Fruit fly (Drosophila melanogaster) whole organism, embryonic: Measurements from ENCODE around the gene BRWD3.

Source experiments
- Asciz ChIP-seq: fragments of 200-800 bp; sonication (Bioruptor generic); optimal IDR thresholded peaks from 2 replicates; lab custom pipeline; 2017; ENCODE audit warnings: missing biosample characterization, mild to moderate bottlenecking, missing genetic modification characterization, missing genetic modification reagents
- CG10431 ChIP-seq: fragments of 200-800 bp; sonication (Bioruptor generic); optimal IDR thresholded peaks from 3 replicates; lab custom pipeline; 2018; ENCODE audit warnings: missing biosample characterization, mild to moderate bottlenecking, missing genetic modification characterization
- CG10543 ChIP-seq: fragments of 200-800 bp; sonication (Bioruptor generic); optimal IDR thresholded peaks from 3 replicates; lab custom pipeline; 2017; ENCODE audit warnings: missing biosample characterization, mild to moderate bottlenecking, missing genetic modification characterization, moderate library complexity
- CG10565 ChIP-seq: fragments of 200-800 bp; sonication (Bioruptor generic); optimal IDR thresholded peaks from 3 replicates; lab custom pipeline; 2016; ENCODE audit warnings: missing biosample characterization, mild to moderate bottlenecking, missing genetic modification characterization
- CG11085 ChIP-seq: fragments of 200-800 bp; sonication (Bioruptor generic); IDR thresholded peaks from 2 replicates; pipeline ENCODE4 v1.3.6; 2022; ENCODE audit warnings: missing biosample characterization, missing genetic modification characterization
- CG12659 ChIP-seq: fragments of 200-800 bp; sonication (Bioruptor generic); optimal IDR thresholded peaks from 3 replicates; lab custom pipeline; 2017; ENCODE audit warnings: mild to moderate bottlenecking, missing biosample characterization, missing genetic modification reagents, missing genetic modification characterization
- CG13287 ChIP-seq: fragments of 200-800 bp; sonication (Bioruptor generic); IDR thresholded peaks from 2 replicates; pipeline ENCODE4 v1.3.6; 2022; ENCODE audit warnings: missing biosample characterization, missing genetic modification characterization; ENCODE audit not compliant: partially characterized antibody
- CG13775 ChIP-seq: fragments of 200-800 bp; sonication (Bioruptor generic); optimal IDR thresholded peaks from 3 replicates; lab custom pipeline; 2017; ENCODE audit warnings: missing biosample characterization, mild to moderate bottlenecking, missing genetic modification characterization
- CG17359 ChIP-seq: fragments of 200-800 bp; sonication (Bioruptor generic); optimal IDR thresholded peaks from 3 replicates; lab custom pipeline; 2018; ENCODE audit warnings: missing biosample characterization, mild to moderate bottlenecking, missing genetic modification characterization, moderate library complexity
- CG17568 ChIP-seq: fragments of 200-800 bp; sonication (Bioruptor generic); optimal IDR thresholded peaks from 2 replicates; lab custom pipeline; 2018; ENCODE audit warnings: missing biosample characterization, mild to moderate bottlenecking, missing genetic modification characterization, moderate library complexity
- CG17912 ChIP-seq: fragments of 200-800 bp; sonication (Bioruptor generic); optimal IDR thresholded peaks from 2 replicates; lab custom pipeline; 2018; ENCODE audit warnings: missing biosample characterization, mild to moderate bottlenecking, missing genetic modification characterization
- CG18764 ChIP-seq: fragments of 200-800 bp; sonication (Bioruptor generic); optimal IDR thresholded peaks from 3 replicates; lab custom pipeline; 2016; ENCODE audit warnings: missing biosample characterization, missing genetic modification characterization
- CG2202 ChIP-seq: fragments of 200-800 bp; sonication (Bioruptor generic); optimal IDR thresholded peaks from 2 replicates; lab custom pipeline; 2018; ENCODE audit warnings: missing biosample characterization, mild to moderate bottlenecking, missing genetic modification characterization
- CG30431 ChIP-seq: fragments of 200-800 bp; sonication (Bioruptor generic); optimal IDR thresholded peaks from 2 replicates; lab custom pipeline; 2017; ENCODE audit warnings: missing biosample characterization, missing genetic modification characterization
- CG3407 ChIP-seq: fragments of 200-800 bp; sonication (Bioruptor generic); optimal IDR thresholded peaks from 2 replicates; lab custom pipeline; 2018; ENCODE audit warnings: missing biosample characterization, mild to moderate bottlenecking, missing genetic modification characterization
- CG4282 ChIP-seq: fragments of 200-800 bp; sonication (Bioruptor generic); optimal IDR thresholded peaks from 2 replicates; lab custom pipeline; 2016; ENCODE audit warnings: missing biosample characterization, missing genetic modification characterization
- CG4404 ChIP-seq: fragments of 200-800 bp; sonication (Bioruptor generic); IDR thresholded peaks from 2 replicates; pipeline ENCODE4 v1.3.6; 2022; ENCODE audit warnings: missing biosample characterization, missing genetic modification characterization
- D19B ChIP-seq: fragments of 200-800 bp; sonication (Bioruptor generic); optimal IDR thresholded peaks from 2 replicates; lab custom pipeline; 2017; ENCODE audit warnings: missing biosample characterization, mild to moderate bottlenecking, missing genetic modification characterization
- Drgx ChIP-seq: fragments of 200-800 bp; sonication (Bioruptor generic); IDR thresholded peaks from 2 replicates; pipeline ENCODE4 v1.3.6; 2022; ENCODE audit warnings: missing biosample characterization, missing genetic modification characterization
- Eip74EF ChIP-seq, 2 experiments: fragments of 200-800 bp in 1 of 2; fragments of >200 bp in 1 of 2; sonication (Bioruptor generic) in 1 of 2; optimal IDR thresholded peaks; 2 replicates each; lab custom pipeline; 2017 to 2019; ENCODE audit warnings: missing biosample characterization in 2 of 2, missing genetic modification characterization in 2 of 2, mild to moderate bottlenecking in 1 of 2, moderate library complexity in 1 of 2
- Ets97D ChIP-seq: fragments of 200-800 bp; sonication (Bioruptor generic); optimal IDR thresholded peaks from 3 replicates; lab custom pipeline; 2016; ENCODE audit warnings: missing biosample characterization, missing genetic modification characterization
- HHEX ChIP-seq: fragments of 200-800 bp; sonication (Bioruptor generic); optimal IDR thresholded peaks from 3 replicates; lab custom pipeline; 2017; ENCODE audit warnings: missing biosample characterization, mild to moderate bottlenecking, missing genetic modification characterization, missing genetic modification reagents
- HLH3B ChIP-seq: fragments of 200-800 bp; sonication (Bioruptor generic); IDR thresholded peaks from 2 replicates; pipeline ENCODE4 v1.3.6; 2022; ENCODE audit warnings: missing biosample characterization, missing genetic modification characterization
- Hey ChIP-seq: fragments of 200-800 bp; sonication (Bioruptor generic); optimal IDR thresholded peaks from 3 replicates; lab custom pipeline; 2018; ENCODE audit warnings: missing biosample characterization, mild to moderate bottlenecking, missing genetic modification characterization
- Jarid2 ChIP-seq: fragments of 200-800 bp; sonication (Bioruptor generic); optimal IDR thresholded peaks from 3 replicates; lab custom pipeline; 2017; ENCODE audit warnings: mild to moderate bottlenecking, missing biosample characterization, missing genetic modification reagents, missing genetic modification characterization
- Myb ChIP-seq: fragments of 200-800 bp; sonication (Bioruptor generic); optimal IDR thresholded peaks from 2 replicates; lab custom pipeline; 2016; ENCODE audit warnings: missing biosample characterization, missing genetic modification characterization
- NC2β ChIP-seq: fragments of 200-800 bp; sonication (Bioruptor generic); optimal IDR thresholded peaks from 2 replicates; lab custom pipeline; 2016; ENCODE audit warnings: missing biosample characterization, missing genetic modification characterization
- Neu2 ChIP-seq: fragments of 200-800 bp; sonication (Bioruptor generic); optimal IDR thresholded peaks from 3 replicates; lab custom pipeline; 2016; ENCODE audit warnings: missing biosample characterization, missing genetic modification characterization, borderline replicate concordance
- Nf-YB ChIP-seq: fragments of 200-800 bp; sonication (Bioruptor generic); optimal IDR thresholded peaks from 3 replicates; lab custom pipeline; 2019; ENCODE audit warnings: missing biosample characterization, mild to moderate bottlenecking, missing genetic modification characterization, moderate library complexity
- Optix ChIP-seq: fragments of 200-800 bp; sonication (Bioruptor generic); IDR thresholded peaks from 3 replicates; pipeline ENCODE4 v1.3.6; 2022; ENCODE audit warnings: missing biosample characterization, missing genetic modification characterization
- Sox102F ChIP-seq: fragments of 200-800 bp; sonication (Bioruptor generic); optimal IDR thresholded peaks from 2 replicates; lab custom pipeline; 2018; ENCODE audit warnings: missing biosample characterization, mild to moderate bottlenecking, missing genetic modification characterization, moderate library complexity
- Trl ChIP-seq, 3 experiments: fragments of >200 bp in 2 of 3; fragments of 200-800 bp in 1 of 3; sonication (Bioruptor generic) in 1 of 3; optimal IDR thresholded peaks; 2 replicates in 1 of 3; 3 replicates in 2 of 3; lab custom pipeline; 2016 to 2017; ENCODE audit warnings: missing biosample characterization in 1 of 3, missing genetic modification characterization in 1 of 3
- Vsx1 ChIP-seq: fragments of 200-800 bp; sonication (Bioruptor generic); optimal IDR thresholded peaks from 2 replicates; lab custom pipeline; 2017; ENCODE audit warnings: missing biosample characterization, mild to moderate bottlenecking, missing genetic modification characterization, missing genetic modification reagents
- btn ChIP-seq: fragments of 200-800 bp; sonication (Bioruptor generic); optimal IDR thresholded peaks from 2 replicates; lab custom pipeline; 2016; ENCODE audit warnings: missing biosample characterization, missing genetic modification characterization
- caup ChIP-seq: fragments of 200-800 bp; sonication (Bioruptor generic); optimal IDR thresholded peaks from 3 replicates; lab custom pipeline; 2017; ENCODE audit warnings: missing biosample characterization, mild to moderate bottlenecking, missing genetic modification characterization, moderate library complexity; ENCODE audit not compliant: severe bottlenecking
- cwo ChIP-seq: fragments of 200-800 bp; sonication (Bioruptor generic); optimal IDR thresholded peaks from 3 replicates; lab custom pipeline; 2017; ENCODE audit warnings: missing biosample characterization, missing genetic modification characterization, mild to moderate bottlenecking, moderate library complexity, missing genetic modification reagents
- dimm ChIP-seq: fragments of 200-800 bp; sonication (Bioruptor generic); IDR thresholded peaks from 2 replicates; pipeline ENCODE4 v1.3.6; 2022; ENCODE audit warnings: missing biosample characterization, missing genetic modification characterization
- ind ChIP-seq: fragments of 200-800 bp; sonication (Bioruptor generic); optimal IDR thresholded peaks from 3 replicates; lab custom pipeline; 2016; ENCODE audit warnings: missing biosample characterization, missing genetic modification characterization
- jumu ChIP-seq: fragments of 200-800 bp; sonication (Bioruptor generic); optimal IDR thresholded peaks from 3 replicates; lab custom pipeline; 2016; ENCODE audit warnings: missing biosample characterization, missing genetic modification characterization
- lola ChIP-seq, 3 experiments: fragments of >200 bp in 2 of 3; fragments of 200-800 bp in 1 of 3; sonication (Bioruptor generic) in 1 of 3; optimal IDR thresholded peaks; 2 replicates each; lab custom pipeline; 2017 to 2019; ENCODE audit warnings: missing biosample characterization in 3 of 3, missing genetic modification characterization in 3 of 3, mild to moderate bottlenecking in 1 of 3, moderate library complexity in 1 of 3
- nom ChIP-seq: fragments of 200-800 bp; sonication (Bioruptor generic); optimal IDR thresholded peaks from 2 replicates; lab custom pipeline; 2017; ENCODE audit warnings: missing biosample characterization, missing genetic modification characterization, mild to moderate bottlenecking, moderate library complexity, missing genetic modification reagents
- prd ChIP-seq, 3 experiments: fragments of >200 bp in 2 of 3; fragments of 200-800 bp in 1 of 3; sonication (Bioruptor generic) in 1 of 3; optimal IDR thresholded peaks in 2 of 3; IDR thresholded peaks in 1 of 3; 2 replicates in 2 of 3; 3 replicates in 1 of 3; pipeline versions ENCODE4 v1.3.6 to Lab custom; 2017 to 2022; ENCODE audit warnings: missing biosample characterization in 1 of 3, missing genetic modification characterization in 1 of 3
- stc ChIP-seq: fragments of 200-800 bp; sonication (Bioruptor generic); IDR thresholded peaks from 2 replicates; pipeline ENCODE4 v1.3.6; 2022; ENCODE audit warnings: missing biosample characterization, missing genetic modification characterization
- tll ChIP-seq, 2 experiments: fragments of 200-800 bp in 1 of 2; fragments of >200 bp in 1 of 2; sonication (Bioruptor generic) in 1 of 2; optimal IDR thresholded peaks; 2 replicates each; lab custom pipeline; 2017 to 2019; ENCODE audit warnings: missing biosample characterization in 2 of 2, missing genetic modification characterization in 2 of 2, mild to moderate bottlenecking in 1 of 2, moderate library complexity in 1 of 2
- vvl ChIP-seq: fragments of 200-800 bp; sonication (Bioruptor generic); IDR thresholded peaks from 2 replicates; pipeline ENCODE4 v1.3.6; 2022; ENCODE audit warnings: missing biosample characterization, missing genetic modification characterization
- zen ChIP-seq: fragments of 200-800 bp; sonication (Bioruptor generic); optimal IDR thresholded peaks from 3 replicates; lab custom pipeline; 2018; ENCODE audit warnings: missing biosample characterization, mild to moderate bottlenecking, missing genetic modification characterization, moderate library complexity

The BRWD3 gene

dm6 chr3R:24294784-24295555 is 23.8 kb upstream of the BRWD3 start, which contains the start of gene crb (continued):
- TF ChIP-seq prd (optimal IDR thresholded peaks at IDR 0.05; lab: Kevin White, UChicago), result no peak
- peak; percentile 40; the same call in 2 of the 3 replicates for TF ChIP-seq prd (GFP tag; IDR thresholded peaks at IDR 0.05; lab: Robert Waterston, UW)
- peak; percentile 95 for TF ChIP-seq Myb (GFP tag; lab: Kevin White, UChicago)
- TF ChIP-seq dimm (GFP tag; lab: Robert Waterston, UW), result no peak
- no peak for TF ChIP-seq CG11085 (GFP tag; lab: Robert Waterston, UW)
- TF ChIP-seq Eip74EF (GFP tag; optimal IDR thresholded peaks at IDR 0.05; lab: Kevin White, UChicago), result peak in 1 of 2 experiments; percentile 39
- TF ChIP-seq Hey (tag; lab: Kevin White, UChicago), result no peak
- peak; percentile 31 for TF ChIP-seq ind (GFP tag; lab: Kevin White, UChicago)
- peak; percentile 72 for TF ChIP-seq CG10543 (GFP tag; lab: Kevin White, UChicago)
- no peak for TF ChIP-seq CG30431 (GFP tag; lab: Kevin White, UChicago)
- peak; percentile 28 for TF ChIP-seq cwo (GFP tag; lab: Kevin White, UChicago)
- no peak for TF ChIP-seq Vsx1 (GFP tag; lab: Kevin White, UChicago)
- peak; percentile 31 for TF ChIP-seq nom (GFP tag; lab: Kevin White, UChicago)
- TF ChIP-seq CG4282 (GFP tag; lab: Kevin White, UChicago), result peak; percentile 94
- TF ChIP-seq CG13287 (GFP tag; lab: Robert Waterston, UW), result peak; percentile 63
- peak; percentile 65 for TF ChIP-seq CG12659 (GFP tag; lab: Kevin White, UChicago)
- peak; percentile 91 for TF ChIP-seq Ets97D
- TF ChIP-seq CG17359 (tag; lab: Kevin White, UChicago), result peak; percentile 43
- no peak; the same call in 1 of the 2 replicates for TF ChIP-seq stc
- TF ChIP-seq CG17912 (GFP tag; lab: Kevin White, UChicago), result peak; percentile 57
- TF ChIP-seq Asciz, result no peak
- TF ChIP-seq Optix (GFP tag; lab: Robert Waterston, UW), result no peak
- TF ChIP-seq HLH3B, result peak; percentile 46; the same call in 1 of the 2 replicates
- TF ChIP-seq CG10431 (GFP tag; lab: Kevin White, UChicago), result no peak
- peak; percentile 5 for TF ChIP-seq Neu2 (GFP tag; lab: Kevin White, UChicago)
- TF ChIP-seq Trl (optimal IDR thresholded peaks at IDR 0.05; lab: Kevin White, UChicago), result no peak
- TF ChIP-seq Trl (GFP tag; optimal IDR thresholded peaks at IDR 0.05; lab: Kevin White, UChicago), result peak; percentile 68
- TF ChIP-seq zen (tag; lab: Kevin White, UChicago), result peak; percentile 49
- peak; percentile 25 for TF ChIP-seq Nf-YB (GFP tag; lab: Kevin White, UChicago)
- TF ChIP-seq caup (GFP tag; lab: Kevin White, UChicago), result peak; percentile 67
- no peak for TF ChIP-seq CG4404
- peak; percentile 72 for TF ChIP-seq NC2β (GFP tag; lab: Kevin White, UChicago)
- no peak for TF ChIP-seq tll (GFP tag; optimal IDR thresholded peaks at IDR 0.05; lab: Kevin White, UChicago)
- no peak for TF ChIP-seq D19B (GFP tag; lab: Kevin White, UChicago)
- peak; percentile 18 for TF ChIP-seq jumu (GFP tag; lab: Kevin White, UChicago)
- peak; percentile 51 for TF ChIP-seq CG13775 (GFP tag; lab: Kevin White, UChicago)
- TF ChIP-seq btn (GFP tag; lab: Kevin White, UChicago), result no peak
- no peak for TF ChIP-seq CG3407 (GFP tag; lab: Kevin White, UChicago)
- TF ChIP-seq lola (GFP tag; optimal IDR thresholded peaks at IDR 0.05; lab: Kevin White, UChicago), result peak in 1 of 3 experiments; percentile 19
- TF ChIP-seq CG10565 (GFP tag; lab: Kevin White, UChicago), result no peak
- TF ChIP-seq CG18764, result no peak
- TF ChIP-seq CG17568, result peak; percentile 36
- peak; percentile 69 for TF ChIP-seq vvl (GFP tag; lab: Robert Waterston, UW)
- no peak for TF ChIP-seq HHEX (GFP tag; lab: Kevin White, UChicago)
- TF ChIP-seq Sox102F (GFP tag; lab: Kevin White, UChicago), result peak; percentile 1
- TF ChIP-seq Drgx (GFP tag; lab: Robert Waterston, UW), result 0 out of 2 replicates have a peak, but pooled peaks have one; percentile 30
- TF ChIP-seq Jarid2 (GFP tag; lab: Kevin White, UChicago), result peak; percentile 94
- peak; percentile 22 for TF ChIP-seq CG2202 (tag; lab: Kevin White, UChicago)
